Fruit fly (Drosophila melanogaster) whole organism, embryonic: ENCODE data around the gene CG1074.

Experiments
- Aef1 ChIP-seq: fragments of 200-800 bp; sonication (Bioruptor generic); IDR thresholded peaks from 3 replicates; pipeline ENCODE4 v1.3.6; 2022; ENCODE audit warnings: missing biosample characterization, missing genetic modification characterization
- B-H1 ChIP-seq: fragments of 200-800 bp; sonication (Bioruptor generic); IDR thresholded peaks from 3 replicates; pipeline ENCODE4 v1.3.6; 2022; ENCODE audit warnings: missing biosample characterization, missing genetic modification characterization
- Bdp1 ChIP-seq: fragments of 200-800 bp; sonication (Bioruptor generic); optimal IDR thresholded peaks from 3 replicates; lab custom pipeline; 2016; ENCODE audit warnings: missing biosample characterization, missing genetic modification characterization
- CG10147 ChIP-seq: fragments of 200-800 bp; sonication (Bioruptor generic); optimal IDR thresholded peaks from 2 replicates; lab custom pipeline; 2019; ENCODE audit warnings: missing biosample characterization, mild to moderate bottlenecking, missing genetic modification characterization, moderate library complexity
- CG10654 ChIP-seq: fragments of 200-800 bp; sonication (Bioruptor generic); optimal IDR thresholded peaks from 2 replicates; lab custom pipeline; 2016; ENCODE audit warnings: missing biosample characterization, missing genetic modification characterization
- CG11456 ChIP-seq: fragments of 200-800 bp; sonication (Bioruptor generic); IDR thresholded peaks from 3 replicates; pipeline ENCODE4 v1.3.6; 2022; ENCODE audit warnings: missing biosample characterization, missing genetic modification characterization
- CG11723 ChIP-seq: fragments of 200-800 bp; sonication (Bioruptor generic); optimal IDR thresholded peaks from 2 replicates; lab custom pipeline; 2017; ENCODE audit warnings: missing biosample characterization, mild to moderate bottlenecking, missing genetic modification characterization
- CG12219 ChIP-seq: fragments of 200-800 bp; sonication (Bioruptor generic); optimal IDR thresholded peaks from 3 replicates; lab custom pipeline; 2018; ENCODE audit warnings: missing biosample characterization, mild to moderate bottlenecking, missing genetic modification characterization
- CG12391 ChIP-seq: fragments of 200-800 bp; sonication (Bioruptor generic); optimal IDR thresholded peaks from 3 replicates; lab custom pipeline; 2018; ENCODE audit warnings: missing biosample characterization, mild to moderate bottlenecking, missing genetic modification characterization, moderate library complexity
- CG16779 ChIP-seq: fragments of 200-800 bp; sonication (Bioruptor generic); IDR thresholded peaks from 2 replicates; pipeline ENCODE4 v1.3.6; 2022; ENCODE audit warnings: missing biosample characterization, missing genetic modification characterization
- CG16815 ChIP-seq: fragments of 200-800 bp; sonication (Bioruptor generic); optimal IDR thresholded peaks from 3 replicates; lab custom pipeline; 2017; ENCODE audit warnings: missing biosample characterization, mild to moderate bottlenecking, missing genetic modification characterization
- CG17359 ChIP-seq: fragments of 200-800 bp; sonication (Bioruptor generic); optimal IDR thresholded peaks from 3 replicates; lab custom pipeline; 2018; ENCODE audit warnings: missing biosample characterization, mild to moderate bottlenecking, missing genetic modification characterization, moderate library complexity
- CG2116 ChIP-seq: fragments of 200-800 bp; sonication (Bioruptor generic); optimal IDR thresholded peaks from 3 replicates; lab custom pipeline; 2018; ENCODE audit warnings: missing biosample characterization, mild to moderate bottlenecking, missing genetic modification characterization
- CG30403 ChIP-seq: fragments of 200-800 bp; sonication (Bioruptor generic); optimal IDR thresholded peaks from 3 replicates; lab custom pipeline; 2016; ENCODE audit warnings: missing biosample characterization, missing genetic modification characterization
- CG3065 ChIP-seq: fragments of 200-800 bp; sonication (Bioruptor generic); optimal IDR thresholded peaks from 2 replicates; lab custom pipeline; 2016; ENCODE audit warnings: missing biosample characterization, missing genetic modification characterization
- CG42726 ChIP-seq: fragments of 200-800 bp; sonication (Bioruptor generic); IDR thresholded peaks from 2 replicates; pipeline ENCODE4 v1.3.6; 2022; ENCODE audit warnings: missing biosample characterization, missing genetic modification characterization; ENCODE audit not compliant: partially characterized antibody
- CG4360 ChIP-seq: fragments of 200-800 bp; sonication (Bioruptor generic); IDR thresholded peaks from 2 replicates; pipeline ENCODE4 v1.3.6; 2022; ENCODE audit warnings: missing biosample characterization, missing genetic modification characterization
- CG4424 ChIP-seq: fragments of 200-800 bp; sonication (Bioruptor generic); optimal IDR thresholded peaks from 3 replicates; lab custom pipeline; 2016; ENCODE audit warnings: missing biosample characterization, missing genetic modification characterization
- CG4820 ChIP-seq: fragments of 200-800 bp; sonication (Bioruptor generic); optimal IDR thresholded peaks from 3 replicates; lab custom pipeline; 2016; ENCODE audit warnings: missing biosample characterization, missing genetic modification characterization
- CG7839 ChIP-seq: fragments of 200-800 bp; sonication (Bioruptor generic); optimal IDR thresholded peaks from 3 replicates; lab custom pipeline; 2018; ENCODE audit warnings: missing biosample characterization, mild to moderate bottlenecking, missing genetic modification characterization, moderate library complexity
- CG8924 ChIP-seq: fragments of 200-800 bp; optimal IDR thresholded peaks from 3 replicates; lab custom pipeline; 2019; ENCODE audit warnings: missing biosample characterization, mild to moderate bottlenecking, missing genetic modification characterization, moderate library complexity
- CrebB ChIP-seq: fragments of 200-800 bp; sonication (Bioruptor generic); optimal IDR thresholded peaks from 3 replicates; lab custom pipeline; 2018; ENCODE audit warnings: missing biosample characterization, mild to moderate bottlenecking, missing genetic modification characterization
- Dad ChIP-seq: fragments of 200-800 bp; sonication (Bioruptor generic); optimal IDR thresholded peaks from 3 replicates; lab custom pipeline; 2016; ENCODE audit warnings: missing biosample characterization, missing genetic modification characterization
- Dbx ChIP-seq: fragments of 200-800 bp; sonication (Bioruptor generic); IDR thresholded peaks from 3 replicates; pipeline ENCODE4 v1.3.6; 2022; ENCODE audit warnings: missing biosample characterization, missing genetic modification characterization
- Fer3 ChIP-seq: fragments of 200-800 bp; sonication (Bioruptor generic); optimal IDR thresholded peaks from 2 replicates; lab custom pipeline; 2018; ENCODE audit warnings: missing biosample characterization, mild to moderate bottlenecking, missing genetic modification characterization, moderate library complexity
- H2.0 ChIP-seq: fragments of 200-800 bp; sonication (Bioruptor generic); IDR thresholded peaks from 2 replicates; pipeline ENCODE4 v1.3.6; 2022; ENCODE audit warnings: missing biosample characterization, missing genetic modification characterization
- HHEX ChIP-seq: fragments of 200-800 bp; sonication (Bioruptor generic); optimal IDR thresholded peaks from 3 replicates; lab custom pipeline; 2017; ENCODE audit warnings: missing biosample characterization, mild to moderate bottlenecking, missing genetic modification characterization, missing genetic modification reagents
- HLH54F ChIP-seq: fragments of 200-800 bp; sonication (Bioruptor generic); optimal IDR thresholded peaks from 3 replicates; lab custom pipeline; 2016; ENCODE audit warnings: missing biosample characterization, missing genetic modification characterization
- HmgD ChIP-seq: fragments of 200-800 bp; sonication (Bioruptor generic); optimal IDR thresholded peaks from 3 replicates; lab custom pipeline; 2016; ENCODE audit warnings: missing biosample characterization, missing genetic modification characterization
- Hr78 ChIP-seq, 2 experiments: fragments of 200-800 bp in 1 of 2; fragments of >200 bp in 1 of 2; sonication (Bioruptor generic) in 1 of 2; optimal IDR thresholded peaks; 2 replicates each; lab custom pipeline; 2017 to 2019; ENCODE audit warnings: missing biosample characterization in 2 of 2, missing genetic modification characterization in 2 of 2, mild to moderate bottlenecking in 1 of 2, moderate library complexity in 1 of 2
- Kr ChIP-seq: fragments of 200-800 bp; sonication (Bioruptor generic); optimal IDR thresholded peaks from 2 replicates; lab custom pipeline; 2017; ENCODE audit warnings: missing biosample characterization, mild to moderate bottlenecking, missing genetic modification characterization
- Med ChIP-seq: fragments of 200-800 bp; sonication (Bioruptor generic); peaks from one replicate; lab custom pipeline; 2016; ENCODE audit warnings: missing biosample characterization, missing genetic modification characterization, mild to moderate bottlenecking, inconsistent platforms, moderate library complexity
- NC2β ChIP-seq: fragments of 200-800 bp; sonication (Bioruptor generic); optimal IDR thresholded peaks from 2 replicates; lab custom pipeline; 2016; ENCODE audit warnings: missing biosample characterization, missing genetic modification characterization
- Optix ChIP-seq: fragments of 200-800 bp; sonication (Bioruptor generic); IDR thresholded peaks from 3 replicates; pipeline ENCODE4 v1.3.6; 2022; ENCODE audit warnings: missing biosample characterization, missing genetic modification characterization
- PHDP ChIP-seq: fragments of 200-800 bp; sonication (Bioruptor generic); optimal IDR thresholded peaks from 3 replicates; lab custom pipeline; 2018; ENCODE audit warnings: missing biosample characterization, mild to moderate bottlenecking, missing genetic modification characterization, moderate library complexity
- Sox102F ChIP-seq: fragments of 200-800 bp; sonication (Bioruptor generic); optimal IDR thresholded peaks from 2 replicates; lab custom pipeline; 2018; ENCODE audit warnings: missing biosample characterization, mild to moderate bottlenecking, missing genetic modification characterization, moderate library complexity
- Spps ChIP-seq: fragments of 200-800 bp; sonication (Bioruptor generic); optimal IDR thresholded peaks from 2 replicates; lab custom pipeline; 2018; ENCODE audit warnings: missing biosample characterization, mild to moderate bottlenecking, missing genetic modification characterization
- Taf1 ChIP-seq: fragments of 200-800 bp; sonication (Bioruptor generic); IDR thresholded peaks from 2 replicates; pipeline ENCODE4 v1.3.6; 2022; ENCODE audit warnings: missing biosample characterization, missing genetic modification characterization
- ci ChIP-seq: fragments of 200-800 bp; sonication (Bioruptor generic); IDR thresholded peaks from 3 replicates; pipeline ENCODE4 v1.3.6; 2022; ENCODE audit warnings: missing biosample characterization, missing genetic modification characterization
- dan ChIP-seq: fragments of 200-800 bp; sonication (Bioruptor generic); IDR thresholded peaks from 2 replicates; pipeline ENCODE4 v1.3.6; 2022; ENCODE audit warnings: missing biosample characterization, missing genetic modification characterization
- exex ChIP-seq: fragments of 200-800 bp; sonication (Bioruptor generic); optimal IDR thresholded peaks from 4 replicates; lab custom pipeline; 2018; ENCODE audit warnings: missing biosample characterization, mild to moderate bottlenecking, missing genetic modification characterization, moderate library complexity
- lov ChIP-seq, 2 experiments: fragments of 200-800 bp in 1 of 2; fragments of >200 bp in 1 of 2; sonication (Bioruptor generic) in 1 of 2; IDR thresholded peaks in 1 of 2; optimal IDR thresholded peaks in 1 of 2; 2 replicates in 1 of 2; 3 replicates in 1 of 2; pipeline versions ENCODE4 v1.3.6 to Lab custom; 2017 to 2022; ENCODE audit warnings: missing biosample characterization in 1 of 2, missing genetic modification characterization in 1 of 2
- mam ChIP-seq: fragments of 200-800 bp; sonication (Bioruptor generic); optimal IDR thresholded peaks from 3 replicates; lab custom pipeline; 2016; ENCODE audit warnings: missing biosample characterization, missing genetic modification characterization
- pita ChIP-seq: fragments of 200-800 bp; sonication (Bioruptor generic); optimal IDR thresholded peaks from 2 replicates; lab custom pipeline; 2017; ENCODE audit warnings: missing biosample characterization, mild to moderate bottlenecking, missing genetic modification characterization
- sens ChIP-seq: fragments of 200-800 bp; sonication (Bioruptor generic); peaks from one replicate; lab custom pipeline; 2016; ENCODE audit warnings: missing biosample characterization, missing genetic modification characterization
- sna ChIP-seq: fragments of 200-800 bp; sonication (Bioruptor generic); IDR thresholded peaks from 2 replicates; pipeline ENCODE4 v1.3.6; 2022; ENCODE audit warnings: missing biosample characterization, missing genetic modification characterization; ENCODE audit not compliant: partially characterized antibody
- tll ChIP-seq, 2 experiments: fragments of 200-800 bp in 1 of 2; fragments of >200 bp in 1 of 2; sonication (Bioruptor generic) in 1 of 2; optimal IDR thresholded peaks; 2 replicates each; lab custom pipeline; 2017 to 2019; ENCODE audit warnings: missing biosample characterization in 2 of 2, missing genetic modification characterization in 2 of 2, mild to moderate bottlenecking in 1 of 2, moderate library complexity in 1 of 2
- trem ChIP-seq: fragments of 200-800 bp; optimal IDR thresholded peaks from 3 replicates; lab custom pipeline; 2019; ENCODE audit warnings: missing biosample characterization, mild to moderate bottlenecking, missing genetic modification characterization, moderate library complexity
- twi ChIP-seq: fragments of 200-800 bp; optimal IDR thresholded peaks from 2 replicates; lab custom pipeline; 2019; ENCODE audit warnings: missing biosample characterization, mild to moderate bottlenecking, missing genetic modification characterization, moderate library complexity
- vnd ChIP-seq: fragments of 200-800 bp; sonication (Bioruptor generic); IDR thresholded peaks from 3 replicates; pipeline ENCODE4 v1.3.6; 2022; ENCODE audit warnings: missing biosample characterization, missing genetic modification characterization; ENCODE audit not compliant: partially characterized antibody

CG1074 gene

dm6 chr3R:4437113-4437512 lies 3.3 kb downstream of the CG1074 start, which contains the start of the genes Lipt2 and CG14650 (continued):
- TF ChIP-seq CG12391 (tag; lab: Kevin White, UChicago) (peak; percentile 73), CG10654 (GFP tag; lab: Kevin White, UChicago) (peak; percentile 42), CG12219 (GFP tag; lab: Kevin White, UChicago) (no peak), Hr78 (GFP tag; optimal IDR thresholded peaks at IDR 0.05; lab: Kevin White, UChicago) (peak in 1 of 2 experiments; percentile 81), tll (GFP tag; optimal IDR thresholded peaks at IDR 0.05; lab: Kevin White, UChicago) (peak in 1 of 2 experiments; percentile 58), Taf1 (no peak), CG42726 (0 out of 2 replicates have a peak, but pooled peaks have one; percentile 18), HmgD (GFP tag; lab: Kevin White, UChicago) (peak; percentile 54), mam (GFP tag; lab: Kevin White, UChicago) (peak; percentile 79), CG4820 (GFP tag; lab: Kevin White, UChicago) (peak; percentile 20), Kr (GFP tag; lab: Kevin White, UChicago) (no peak), vnd (GFP tag; lab: Robert Waterston, UW) (peak; percentile 47; the same call in 1 of the 3 replicates), ci (peak; percentile 39; the same call in 1 of the 3 replicates), CG3065 (no peak), Dbx (0 out of 3 replicates have a peak, but pooled peaks have one; percentile 19), CG10147 (GFP tag; lab: Kevin White, UChicago) (peak; percentile 58), CG11723 (GFP tag; lab: Kevin White, UChicago) (peak; percentile 17), sna (GFP tag; lab: Robert Waterston, UW) (peak; percentile 46), CG16815 (GFP tag; lab: Kevin White, UChicago) (no peak), CG4424 (GFP tag; lab: Kevin White, UChicago) (peak; percentile 47), PHDP (tag; lab: Kevin White, UChicago) (peak; percentile 33), HLH54F (GFP tag; lab: Kevin White, UChicago) (peak; percentile 76), Dad (GFP tag; lab: Kevin White, UChicago) (peak; percentile 48), Aef1 (GFP tag; lab: Robert Waterston, UW) (peak; percentile 63), B-H1 (GFP tag; lab: Robert Waterston, UW) (no peak), Spps (no peak), dan (GFP tag; lab: Robert Waterston, UW) (no peak), twi (tag; lab: Kevin White, UChicago) (peak; percentile 22), Optix (GFP tag; lab: Robert Waterston, UW) (no peak; the same call in 2 of the 3 replicates), Med (GFP tag; lab: Kevin White, UChicago) (peak; percentile 94), Sox102F (GFP tag; lab: Kevin White, UChicago) (no peak), lov (optimal IDR thresholded peaks at IDR 0.05; lab: Kevin White, UChicago) (no peak), lov (GFP tag; IDR thresholded peaks at IDR 0.05; lab: Robert Waterston, UW) (no peak), CrebB (no peak), HHEX (GFP tag; lab: Kevin White, UChicago) (peak; percentile 43), Fer3 (peak; percentile 15), Bdp1 (peak; percentile 38), H2.0 (GFP tag; lab: Robert Waterston, UW) (peak; percentile 28), trem (tag; lab: Kevin White, UChicago) (peak; percentile 89), CG11456 (GFP tag; lab: Robert Waterston, UW) (no peak), CG2116 (GFP tag; lab: Kevin White, UChicago) (peak; percentile 96), CG7839 (tag; lab: Kevin White, UChicago) (peak; percentile 47), pita (GFP tag; lab: Kevin White, UChicago) (no peak), sens (GFP tag; lab: Kevin White, UChicago) (peak; percentile 93), NC2β (peak; percentile 73), CG16779 (GFP tag; lab: Robert Waterston, UW) (no peak), CG4360 (GFP tag; lab: Robert Waterston, UW) (no peak), CG30403 (GFP tag; lab: Kevin White, UChicago) (peak; percentile 74), CG17359 (peak; percentile 47), exex (tag; lab: Kevin White, UChicago) (no peak), CG8924 (tag; lab: Kevin White, UChicago) (peak; percentile 74)
